Fruit fly (Drosophila melanogaster) whole organism, embryonic: ENCODE data around the gene Tmtc2.

Source experiments
- B-H2 ChIP-seq: fragments of 200-800 bp; sonication (Bioruptor generic); optimal IDR thresholded peaks from 2 replicates; lab custom pipeline; 2018; ENCODE audit warnings: missing biosample characterization, mild to moderate bottlenecking, missing genetic modification characterization
- CG11695 ChIP-seq: fragments of 200-800 bp; sonication (Bioruptor generic); IDR thresholded peaks from 3 replicates; pipeline ENCODE4 v1.3.6; 2022; ENCODE audit warnings: missing biosample characterization, missing genetic modification characterization
- CG11723 ChIP-seq: fragments of 200-800 bp; sonication (Bioruptor generic); optimal IDR thresholded peaks from 2 replicates; lab custom pipeline; 2017; ENCODE audit warnings: missing biosample characterization, mild to moderate bottlenecking, missing genetic modification characterization
- CG12659 ChIP-seq: fragments of 200-800 bp; sonication (Bioruptor generic); optimal IDR thresholded peaks from 3 replicates; lab custom pipeline; 2017; ENCODE audit warnings: mild to moderate bottlenecking, missing biosample characterization, missing genetic modification reagents, missing genetic modification characterization
- CG12942 ChIP-seq: fragments of 200-800 bp; sonication (Bioruptor generic); optimal IDR thresholded peaks from 3 replicates; lab custom pipeline; 2016; ENCODE audit warnings: missing biosample characterization, missing genetic modification characterization
- CG14050 ChIP-seq: fragments of 200-800 bp; sonication (Bioruptor generic); IDR thresholded peaks from 3 replicates; pipeline ENCODE4 v1.3.6; 2022; ENCODE audit warnings: missing biosample characterization, missing genetic modification characterization
- CG14667 ChIP-seq: fragments of 200-800 bp; sonication (Bioruptor generic); IDR thresholded peaks from 2 replicates; pipeline ENCODE4 v1.3.6; 2022; ENCODE audit warnings: missing biosample characterization, missing genetic modification characterization
- CG14710 ChIP-seq: fragments of 200-800 bp; sonication (Bioruptor generic); optimal IDR thresholded peaks from 3 replicates; lab custom pipeline; 2019; ENCODE audit warnings: missing biosample characterization, mild to moderate bottlenecking, missing genetic modification characterization, moderate library complexity
- CG17359 ChIP-seq: fragments of 200-800 bp; sonication (Bioruptor generic); optimal IDR thresholded peaks from 3 replicates; lab custom pipeline; 2018; ENCODE audit warnings: missing biosample characterization, mild to moderate bottlenecking, missing genetic modification characterization, moderate library complexity
- CG17802 ChIP-seq: fragments of 200-800 bp; sonication (Bioruptor generic); optimal IDR thresholded peaks from 2 replicates; lab custom pipeline; 2018; ENCODE audit warnings: missing biosample characterization, mild to moderate bottlenecking, missing genetic modification characterization, moderate library complexity
- CG2120 ChIP-seq: fragments of 200-800 bp; sonication (Bioruptor generic); optimal IDR thresholded peaks from 3 replicates; lab custom pipeline; 2016; ENCODE audit warnings: missing biosample characterization, missing genetic modification characterization
- CG2678 ChIP-seq: fragments of 200-800 bp; sonication (Bioruptor generic); optimal IDR thresholded peaks from 3 replicates; lab custom pipeline; 2019; ENCODE audit warnings: missing biosample characterization, mild to moderate bottlenecking, missing genetic modification characterization, moderate library complexity
- CG4820 ChIP-seq: fragments of 200-800 bp; sonication (Bioruptor generic); optimal IDR thresholded peaks from 3 replicates; lab custom pipeline; 2016; ENCODE audit warnings: missing biosample characterization, missing genetic modification characterization
- CG6854 ChIP-seq: fragments of 200-800 bp; sonication (Bioruptor generic); optimal IDR thresholded peaks from 3 replicates; lab custom pipeline; 2017; ENCODE audit warnings: missing biosample characterization, mild to moderate bottlenecking, missing genetic modification characterization
- CG9727 ChIP-seq: fragments of 200-800 bp; sonication (Bioruptor generic); optimal IDR thresholded peaks from 3 replicates; lab custom pipeline; 2017; ENCODE audit warnings: missing biosample characterization, mild to moderate bottlenecking, missing genetic modification characterization
- Chrac-16 ChIP-seq: fragments of 200-800 bp; sonication (Bioruptor generic); optimal IDR thresholded peaks from 3 replicates; lab custom pipeline; 2016; ENCODE audit warnings: missing biosample characterization, missing genetic modification characterization
- CkIIα-i1 ChIP-seq: fragments of 200-800 bp; sonication (Bioruptor generic); IDR thresholded peaks from 2 replicates; pipeline ENCODE4 v1.3.6; 2022; ENCODE audit warnings: missing biosample characterization, missing genetic modification characterization
- D19B ChIP-seq: fragments of 200-800 bp; sonication (Bioruptor generic); optimal IDR thresholded peaks from 2 replicates; lab custom pipeline; 2017; ENCODE audit warnings: missing biosample characterization, mild to moderate bottlenecking, missing genetic modification characterization
- Doc2 ChIP-seq: fragments of 200-800 bp; sonication (Bioruptor generic); IDR thresholded peaks from 2 replicates; pipeline ENCODE4 v1.3.6; 2022; ENCODE audit warnings: missing biosample characterization, missing genetic modification characterization
- Dref ChIP-seq: fragments of 200-800 bp; sonication (Bioruptor generic); IDR thresholded peaks from 2 replicates; pipeline ENCODE4 v1.3.6; 2022; ENCODE audit warnings: missing biosample characterization, missing genetic modification characterization
- Drgx ChIP-seq: fragments of 200-800 bp; sonication (Bioruptor generic); IDR thresholded peaks from 2 replicates; pipeline ENCODE4 v1.3.6; 2022; ENCODE audit warnings: missing biosample characterization, missing genetic modification characterization
- Hsf ChIP-seq: fragments of 200-800 bp; sonication (Bioruptor generic); optimal IDR thresholded peaks from 3 replicates; lab custom pipeline; 2016; ENCODE audit warnings: missing biosample characterization, missing genetic modification characterization
- NC2α ChIP-seq: fragments of 200-800 bp; sonication (Bioruptor generic); optimal IDR thresholded peaks from 2 replicates; lab custom pipeline; 2016; ENCODE audit warnings: missing biosample characterization, missing genetic modification characterization
- NC2β ChIP-seq: fragments of 200-800 bp; sonication (Bioruptor generic); optimal IDR thresholded peaks from 2 replicates; lab custom pipeline; 2016; ENCODE audit warnings: missing biosample characterization, missing genetic modification characterization
- NFAT ChIP-seq: fragments of 200-800 bp; sonication (Bioruptor generic); IDR thresholded peaks from 2 replicates; pipeline ENCODE4 v1.3.6; 2022; ENCODE audit warnings: missing biosample characterization, missing genetic modification characterization
- Neu2 ChIP-seq: fragments of 200-800 bp; sonication (Bioruptor generic); optimal IDR thresholded peaks from 3 replicates; lab custom pipeline; 2016; ENCODE audit warnings: missing biosample characterization, missing genetic modification characterization, borderline replicate concordance
- Ptx1 ChIP-seq: fragments of 200-800 bp; sonication (Bioruptor generic); IDR thresholded peaks from 2 replicates; pipeline ENCODE4 v1.3.6; 2022; ENCODE audit warnings: missing biosample characterization, missing genetic modification characterization
- Sry-δ ChIP-seq: fragments of 200-800 bp; sonication (Bioruptor generic); optimal IDR thresholded peaks from 2 replicates; lab custom pipeline; 2016; ENCODE audit warnings: missing biosample characterization, missing genetic modification characterization
- chm ChIP-seq: fragments of 200-800 bp; sonication (Bioruptor generic); IDR thresholded peaks from 2 replicates; pipeline ENCODE4 v1.3.6; 2022; ENCODE audit warnings: missing biosample characterization, missing genetic modification characterization
- dm ChIP-seq: fragments of 200-800 bp; sonication (Bioruptor generic); optimal IDR thresholded peaks from 3 replicates; lab custom pipeline; 2016; ENCODE audit warnings: missing biosample characterization, missing genetic modification characterization
- gcm2 ChIP-seq: fragments of 200-800 bp; sonication (Bioruptor generic); optimal IDR thresholded peaks from 2 replicates; lab custom pipeline; 2016; ENCODE audit warnings: missing biosample characterization, missing genetic modification characterization
- gem ChIP-seq: fragments of 200-800 bp; sonication (Bioruptor generic); optimal IDR thresholded peaks from 2 replicates; lab custom pipeline; 2019; ENCODE audit warnings: missing biosample characterization, mild to moderate bottlenecking, missing genetic modification characterization, moderate library complexity
- ham ChIP-seq: fragments of 200-800 bp; sonication (Bioruptor generic); IDR thresholded peaks from 2 replicates; pipeline ENCODE4 v1.3.6; 2022; ENCODE audit warnings: missing biosample characterization, missing genetic modification characterization
- hth ChIP-seq: fragments of >200 bp; optimal IDR thresholded peaks from 2 replicates; lab custom pipeline; 2017; ENCODE audit warnings: inconsistent platforms
- inv ChIP-seq: fragments of 200-800 bp; sonication (Bioruptor generic); IDR thresholded peaks from 2 replicates; pipeline ENCODE4 v1.3.6; 2022; ENCODE audit warnings: missing biosample characterization, missing genetic modification characterization; ENCODE audit not compliant: partially characterized antibody
- jumu ChIP-seq: fragments of 200-800 bp; sonication (Bioruptor generic); optimal IDR thresholded peaks from 3 replicates; lab custom pipeline; 2016; ENCODE audit warnings: missing biosample characterization, missing genetic modification characterization
- ken ChIP-seq: fragments of 200-800 bp; sonication (Bioruptor generic); IDR thresholded peaks from 3 replicates; pipeline ENCODE4 v1.3.6; 2022; ENCODE audit warnings: missing biosample characterization, missing genetic modification characterization
- kni ChIP-seq: fragments of 200-800 bp; sonication (Bioruptor generic); optimal IDR thresholded peaks from 3 replicates; lab custom pipeline; 2017; ENCODE audit warnings: mild to moderate bottlenecking, missing biosample characterization, missing genetic modification reagents, missing genetic modification characterization
- lab ChIP-seq: fragments of 200-800 bp; sonication (Bioruptor generic); optimal IDR thresholded peaks from 3 replicates; lab custom pipeline; 2017; ENCODE audit warnings: missing biosample characterization, missing genetic modification characterization, mild to moderate bottlenecking, moderate library complexity, missing genetic modification reagents
- lilli ChIP-seq: fragments of 200-800 bp; sonication (Bioruptor generic); optimal IDR thresholded peaks from 3 replicates; lab custom pipeline; 2016; ENCODE audit warnings: missing biosample characterization, missing genetic modification characterization
- nerfin-2 ChIP-seq: fragments of 200-800 bp; sonication (Bioruptor generic); IDR thresholded peaks from 2 replicates; pipeline ENCODE4 v1.3.6; 2022; ENCODE audit warnings: missing biosample characterization, missing genetic modification characterization; ENCODE audit not compliant: partially characterized antibody
- otp ChIP-seq: fragments of 200-800 bp; sonication (Bioruptor generic); IDR thresholded peaks from 3 replicates; pipeline ENCODE4, ENCODE4 v1.3.6; 2022; ENCODE audit warnings: missing biosample characterization, missing genetic modification characterization
- phol ChIP-seq: fragments of 200-800 bp; sonication (Bioruptor generic); optimal IDR thresholded peaks from 3 replicates; lab custom pipeline; 2018; ENCODE audit warnings: missing biosample characterization, mild to moderate bottlenecking, missing genetic modification characterization, moderate library complexity
- pita ChIP-seq: fragments of 200-800 bp; sonication (Bioruptor generic); optimal IDR thresholded peaks from 2 replicates; lab custom pipeline; 2017; ENCODE audit warnings: missing biosample characterization, mild to moderate bottlenecking, missing genetic modification characterization
- pzg ChIP-seq: fragments of 200-800 bp; sonication (Bioruptor generic); optimal IDR thresholded peaks from 3 replicates; lab custom pipeline; 2018; ENCODE audit warnings: missing biosample characterization, mild to moderate bottlenecking, missing genetic modification characterization, moderate library complexity
- sc ChIP-seq, 3 experiments: fragments of >200 bp in 2 of 3; fragments of 200-800 bp in 1 of 3; sonication (Bioruptor generic) in 1 of 3; optimal IDR thresholded peaks; 2 replicates in 2 of 3; 3 replicates in 1 of 3; lab custom pipeline; 2017; ENCODE audit warnings: mild to moderate bottlenecking in 1 of 3, missing biosample characterization in 1 of 3, missing genetic modification characterization in 1 of 3, missing genetic modification reagents in 1 of 3
- sd ChIP-seq: fragments of 200-800 bp; sonication (Bioruptor generic); optimal IDR thresholded peaks from 3 replicates; lab custom pipeline; 2018; ENCODE audit warnings: missing biosample characterization, mild to moderate bottlenecking, missing genetic modification characterization, moderate library complexity
- sens-2 ChIP-seq: fragments of 200-800 bp; sonication (Bioruptor generic); IDR thresholded peaks from 2 replicates; pipeline ENCODE4 v1.3.6; 2022; ENCODE audit warnings: missing biosample characterization, missing genetic modification characterization
- seq ChIP-seq: fragments of 200-800 bp; sonication (Bioruptor generic); IDR thresholded peaks from 2 replicates; pipeline ENCODE4 v1.3.6; 2022; ENCODE audit warnings: missing biosample characterization, missing genetic modification characterization
- wor ChIP-seq: fragments of 200-800 bp; sonication (Bioruptor generic); IDR thresholded peaks from 2 replicates; pipeline ENCODE4 v1.3.6; 2022; ENCODE audit warnings: missing biosample characterization, missing genetic modification characterization
- z ChIP-seq: fragments of 200-800 bp; sonication (Bioruptor generic); IDR thresholded peaks from 3 replicates; pipeline ENCODE4 v1.3.6; 2022; ENCODE audit warnings: missing biosample characterization, missing genetic modification characterization

Tmtc2 gene

DNA sequence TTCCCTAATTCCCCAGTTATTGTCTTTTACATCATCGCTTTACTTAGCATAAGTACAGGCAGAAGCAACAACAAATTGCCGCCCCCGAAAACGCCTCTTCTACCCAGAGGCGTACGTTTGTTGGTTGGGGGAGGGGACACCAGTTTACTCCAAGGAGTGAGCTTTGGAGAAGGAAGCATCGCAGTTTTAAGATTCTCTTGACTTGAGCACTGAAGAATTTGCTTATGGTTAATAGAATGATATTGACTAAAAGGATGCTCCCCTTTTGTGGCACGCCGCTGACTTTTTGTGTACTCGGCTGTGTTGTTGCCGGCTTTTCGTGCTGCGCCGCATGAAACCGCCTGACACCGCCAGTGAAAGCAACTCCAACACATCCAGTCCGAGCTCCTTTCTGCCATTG is 14.3 kb downstream of the Tmtc2 start (continued):
- TF ChIP-seq Chrac-16 (GFP tag; lab: Kevin White, UChicago), result no peak
- TF ChIP-seq ken (GFP tag; lab: Robert Waterston, UW), result 0 out of 3 replicates have a peak, but pooled peaks have one; percentile 36
- TF ChIP-seq B-H2, result peak; percentile 9
- no peak for TF ChIP-seq jumu (GFP tag; lab: Kevin White, UChicago)
- 0 out of 2 replicates have a peak, but pooled peaks have one; percentile 44 for TF ChIP-seq chm (GFP tag; lab: Robert Waterston, UW)
- no peak for TF ChIP-seq CG4820
- peak; percentile 37; the same call in 1 of the 2 replicates for TF ChIP-seq CG14667 (GFP tag; lab: Robert Waterston, UW)
- TF ChIP-seq CG14050 (GFP tag; lab: Robert Waterston, UW), result no peak
- no peak for TF ChIP-seq z
- TF ChIP-seq otp (GFP tag; lab: Robert Waterston, UW), result no peak
- TF ChIP-seq NC2α (GFP tag; lab: Kevin White, UChicago), result no peak
- TF ChIP-seq seq (GFP tag; lab: Robert Waterston, UW), result 0 out of 2 replicates have a peak, but pooled peaks have one; percentile 20
- peak; percentile 1 for TF ChIP-seq phol
- no peak for TF ChIP-seq CkIIα-i1 (GFP tag; lab: Robert Waterston, UW)
- no peak for TF ChIP-seq Doc2
- TF ChIP-seq sens-2 (GFP tag; lab: Robert Waterston, UW), result no peak
- no peak for TF ChIP-seq D19B (GFP tag; lab: Kevin White, UChicago)
- TF ChIP-seq Drgx, result no peak
- peak; percentile 14 for TF ChIP-seq CG6854
- no peak for TF ChIP-seq Sry-δ
- TF ChIP-seq hth (lab: Kevin White, UChicago), result no peak
- no peak for TF ChIP-seq pita
- TF ChIP-seq CG11723, result no peak
- TF ChIP-seq gem (tag; lab: Kevin White, UChicago), result peak; percentile 44
- TF ChIP-seq CG2678, result peak; percentile 63
- TF ChIP-seq Dref (GFP tag; lab: Robert Waterston, UW), result no peak
- peak; percentile 74 for TF ChIP-seq lab (GFP tag; lab: Kevin White, UChicago)
- no peak for TF ChIP-seq gcm2 (GFP tag; lab: Kevin White, UChicago)
- no peak for TF ChIP-seq Hsf
- peak; percentile 23; the same call in 1 of the 2 replicates for TF ChIP-seq Ptx1 (GFP tag; lab: Robert Waterston, UW)
- no peak for TF ChIP-seq pzg (GFP tag; lab: Kevin White, UChicago)
- peak; percentile 57 for TF ChIP-seq lilli
- no peak for TF ChIP-seq NC2β (GFP tag; lab: Kevin White, UChicago)
- TF ChIP-seq sd (tag; lab: Kevin White, UChicago), result no peak
- TF ChIP-seq CG2120 (GFP tag; lab: Kevin White, UChicago), result peak; percentile 74
- no peak for TF ChIP-seq dm (GFP tag; lab: Kevin White, UChicago)
- TF ChIP-seq Neu2 (GFP tag; lab: Kevin White, UChicago), result no peak
- no peak for TF ChIP-seq inv (GFP tag; lab: Robert Waterston, UW)
- no peak for TF ChIP-seq NFAT (GFP tag; lab: Robert Waterston, UW)
- no peak for TF ChIP-seq CG17802 (tag; lab: Kevin White, UChicago)
- TF ChIP-seq CG9727, result peak; percentile 14
- no peak for TF ChIP-seq CG14710
- TF ChIP-seq sc (optimal IDR thresholded peaks at IDR 0.05; lab: Kevin White, UChicago), result no peak
- TF ChIP-seq sc (GFP tag; optimal IDR thresholded peaks at IDR 0.05; lab: Kevin White, UChicago), result no peak
- no peak for TF ChIP-seq CG12942 (GFP tag; lab: Kevin White, UChicago)
- no peak for TF ChIP-seq kni (GFP tag; lab: Kevin White, UChicago)
- TF ChIP-seq CG11695, result no peak
- TF ChIP-seq ham (GFP tag; lab: Robert Waterston, UW), result no peak
- TF ChIP-seq wor (GFP tag; lab: Robert Waterston, UW), result 0 out of 2 replicates have a peak, but pooled peaks have one; percentile 13
- TF ChIP-seq CG17359, result peak; percentile 42
- TF ChIP-seq CG12659 (GFP tag; lab: Kevin White, UChicago), result peak; percentile 4
- no peak for TF ChIP-seq nerfin-2 (GFP tag; lab: Robert Waterston, UW)
